Fruit fly (Drosophila melanogaster) whole organism: Measurements from ENCODE around the gene CG12590.

Experiments used
- CG8478 ChIP-seq: fragments of >200 bp; optimal IDR thresholded peaks from 2 replicates; lab custom pipeline; 2018; ENCODE audit warnings: inconsistent platforms
- Dll ChIP-seq: fragments of >200 bp; optimal IDR thresholded peaks from 2 replicates; lab custom pipeline; 2017
- psq ChIP-seq: fragments of >200 bp; optimal IDR thresholded peaks from 2 replicates; lab custom pipeline; 2017
- usp ChIP-seq: fragments of >200 bp; optimal IDR thresholded peaks from 2 replicates; lab custom pipeline; 2017; ENCODE audit warnings: missing biosample characterization, missing genetic modification characterization, mixed read lengths

DNA sequence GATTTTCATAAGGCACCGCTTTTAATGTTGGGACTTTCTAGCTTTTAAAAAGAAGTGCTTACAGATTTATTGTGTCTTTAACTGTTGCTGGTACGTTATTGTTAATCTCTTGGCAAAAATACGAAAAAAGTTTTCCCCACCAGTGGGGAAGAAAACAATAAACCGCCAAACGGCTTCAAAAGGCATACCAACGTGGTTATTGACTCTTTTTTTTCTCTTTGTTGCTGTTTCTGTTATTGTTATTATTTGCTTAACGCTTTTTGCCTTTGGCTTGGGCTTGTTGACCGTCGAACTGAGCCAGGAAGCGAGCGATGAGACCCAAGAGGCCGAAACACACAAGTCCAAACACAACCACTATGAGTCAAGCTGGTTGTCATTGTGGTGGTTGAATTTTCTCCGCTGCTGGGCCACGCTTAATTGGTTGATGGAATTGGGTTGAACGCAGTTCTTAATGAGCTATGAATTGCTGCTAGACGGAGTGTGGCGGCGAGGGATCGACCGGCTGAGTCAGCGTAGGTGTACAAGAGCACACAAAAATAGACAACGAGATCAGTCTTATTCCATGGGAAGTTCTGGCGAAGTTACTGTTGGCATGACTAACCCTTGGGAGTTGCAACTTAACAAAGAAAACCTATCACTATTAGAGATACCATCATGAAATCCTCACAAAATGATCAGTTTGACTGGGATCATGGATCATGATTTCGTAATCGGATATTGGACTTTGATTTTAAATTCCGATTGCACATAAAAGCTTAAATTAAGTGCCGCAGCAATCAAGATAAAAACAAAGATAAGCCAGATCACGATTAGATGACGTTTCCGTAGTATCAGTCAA lies 48.1 kb downstream of the CG12590 start:
- TF ChIP-seq usp: no peak
- no peak for TF ChIP-seq Dll (lab: Kevin White, UChicago)
- TF ChIP-seq psq (lab: Kevin White, UChicago): no peak
- TF ChIP-seq CG8478: no peak
